Fruit fly (Drosophila melanogaster): ENCODE measurements around the gene CG14370.

Gene CG14370

dm6 chr3R:13549515-13549914 is 38.3 kb upstream of the CG14370 start:
- TF ChIP-seq sv (GFP tag; optimal IDR thresholded peaks at IDR 0.05) = no peak
- TF ChIP-seq foxo (GFP tag; optimal IDR thresholded peaks at IDR 0.05) = peak in 1 of 2 experiments; percentile 9

- TF ChIP-seq Myc (optimal IDR thresholded peaks at IDR 0.05) = no peak
- no peak for TF ChIP-seq ey (GFP tag; optimal IDR thresholded peaks at IDR 0.05)
- TF ChIP-seq GATAd (GFP tag; optimal IDR thresholded peaks at IDR 0.05) = no peak
- TF ChIP-seq jim (GFP tag; optimal IDR thresholded peaks at IDR 0.05) = no peak
- no peak for TF ChIP-seq HLH106 (tag; optimal IDR thresholded peaks at IDR 0.05)
These were observed 34.5 kb upstream of the CG14370 start for dm6 chr3R:13553152-13553874.

dm6 chr3R:13553875-13554399 is 33.9 kb upstream of the CG14370 start:
- TF ChIP-seq N (GFP tag; optimal IDR thresholded peaks at IDR 0.05) = no peak
- TF ChIP-seq pan (optimal IDR thresholded peaks at IDR 0.05) = no peak
- TF ChIP-seq dl (GFP tag; optimal IDR thresholded peaks at IDR 0.05; ENCODE audit: insufficient read depth in 1 of 2, partially characterized antibody in 2 of 2) = no peak
- no peak for TF ChIP-seq Abd-B (GFP tag; optimal IDR thresholded peaks at IDR 0.05)
- TF ChIP-seq fru (GFP tag; optimal IDR thresholded peaks at IDR 0.05) = no peak
- no peak for TF ChIP-seq dsf (GFP tag; optimal IDR thresholded peaks at IDR 0.05; ENCODE audit: borderline replicate concordance)
- no peak for TF ChIP-seq CrebA (GFP tag; optimal IDR thresholded peaks at IDR 0.05; ENCODE audit: borderline replicate concordance)
- no peak for TF ChIP-seq sage (GFP tag; optimal IDR thresholded peaks at IDR 0.05)
- TF ChIP-seq dmrt93B (GFP tag; optimal IDR thresholded peaks at IDR 0.05) = no peak
- TF ChIP-seq Rel (GFP tag; optimal IDR thresholded peaks at IDR 0.05) = no peak
- TF ChIP-seq Rel (tag; optimal IDR thresholded peaks at IDR 0.05) = no peak
- TF ChIP-seq Hr83 (GFP tag; optimal IDR thresholded peaks at IDR 0.05; ENCODE audit: poor library complexity, severe bottlenecking) = no peak
- no peak for TF ChIP-seq jim (GFP tag; optimal IDR thresholded peaks at IDR 0.05)

dm6 chr3R:13592557-13592956 is 4.8 kb downstream of the CG14370 start, which contains the start of gene CG14369:
Gene CG14369, minus strand, starts transcription at chr3R:13592657.
- TF ChIP-seq Jra (GFP tag; optimal IDR thresholded peaks at IDR 0.05) (no peak), CG32264 (GFP tag; optimal IDR thresholded peaks at IDR 0.05) (no peak), Hr78 (GFP tag; optimal IDR thresholded peaks at IDR 0.05) (no peak), h (GFP tag; optimal IDR thresholded peaks at IDR 0.05) (no peak), ey (GFP tag; optimal IDR thresholded peaks at IDR 0.05) (no peak), Mio (GFP tag; optimal IDR thresholded peaks at IDR 0.05) (no peak), pan (optimal IDR thresholded peaks at IDR 0.05) (no peak), Myc (optimal IDR thresholded peaks at IDR 0.05) (no peak), Vsx2 (GFP tag; optimal IDR thresholded peaks at IDR 0.05; ENCODE audit: partially characterized antibody) (no peak), br (GFP tag; optimal IDR thresholded peaks at IDR 0.05) (no peak), Dfd (GFP tag; optimal IDR thresholded peaks at IDR 0.05) (no peak), fru (GFP tag; optimal IDR thresholded peaks at IDR 0.05) (no peak), GATAd (GFP tag; optimal IDR thresholded peaks at IDR 0.05) (no peak)

dm6 chr3R:13596409-13596808 is 8.6 kb downstream of the CG14370 start:
- no peak for TF ChIP-seq Rel (GFP tag; optimal IDR thresholded peaks at IDR 0.05)
- no peak for TF ChIP-seq Rel (tag; optimal IDR thresholded peaks at IDR 0.05)
- no peak for TF ChIP-seq Sp1 (GFP tag; optimal IDR thresholded peaks at IDR 0.05)
- TF ChIP-seq fru (GFP tag; optimal IDR thresholded peaks at IDR 0.05) = no peak
- TF ChIP-seq br (GFP tag; optimal IDR thresholded peaks at IDR 0.05) = no peak
- no peak for TF ChIP-seq Hr83 (GFP tag; optimal IDR thresholded peaks at IDR 0.05; ENCODE audit: poor library complexity, severe bottlenecking)
- no peak for TF ChIP-seq Hr78 (GFP tag; optimal IDR thresholded peaks at IDR 0.05)
- no peak for TF ChIP-seq CG9705 (GFP tag; optimal IDR thresholded peaks at IDR 0.05)
- TF ChIP-seq Abd-B (GFP tag; optimal IDR thresholded peaks at IDR 0.05) = no peak
- TF ChIP-seq brk (GFP tag; optimal IDR thresholded peaks at IDR 0.05) = no peak
- TF ChIP-seq dl (GFP tag; optimal IDR thresholded peaks at IDR 0.05; ENCODE audit: insufficient read depth in 1 of 2, partially characterized antibody in 2 of 2) = no peak

Measured in whole organism, wandering third instar larva.